Worm (Caenorhabditis elegans) whole organism, L2 larva: Measurements from ENCODE around the gene T09B9.1.

Experiments used
- nhr-12 ChIP-seq: fragments of 150-350 bp; optimal IDR thresholded peaks from 2 replicates; lab custom pipeline; 2014; ENCODE audit warnings: missing biosample characterization, missing genetic modification characterization
- unc-39 ChIP-seq: fragments of 150-350 bp; optimal IDR thresholded peaks from 2 replicates; lab custom pipeline; 2014; ENCODE audit warnings: missing biosample characterization, missing genetic modification characterization

DNA sequence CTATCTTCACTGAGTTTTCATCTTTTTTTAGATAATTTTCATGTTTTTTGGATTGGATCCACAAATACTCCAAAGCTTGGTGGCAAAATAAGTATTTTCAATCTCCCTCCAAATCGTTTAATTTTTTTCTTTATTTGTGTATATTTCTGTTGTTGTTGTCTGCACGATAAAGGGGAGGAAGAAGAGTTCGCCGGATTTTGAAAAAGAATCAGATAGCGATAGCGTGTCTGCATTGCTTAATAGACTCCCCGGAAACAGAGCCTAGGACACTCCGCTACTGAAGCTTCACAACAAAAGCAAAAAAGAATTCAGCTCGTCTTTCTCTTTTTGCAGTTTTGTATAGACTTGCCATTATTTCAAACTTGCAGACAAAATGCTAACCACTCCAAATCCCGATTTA, 20.4 kb downstream of the T09B9.1 start, which contains the start of gene T09B9.5:
- TF ChIP-seq nhr-12 = no peak
- TF ChIP-seq unc-39 = no peak
